Fruit fly (Drosophila melanogaster) ovary, adult (tissue): Measurements from ENCODE around the gene BCL7-like.

ENCODE experiments used
- CG17801 ChIP-seq: fragments of 200-800 bp; optimal IDR thresholded peaks from 2 replicates; lab custom pipeline; 2019; ENCODE audit warnings: missing biosample characterization, mild to moderate bottlenecking, missing genetic modification characterization, moderate library complexity; ENCODE audit not compliant: partially characterized antibody

BCL7-like gene

DNA sequence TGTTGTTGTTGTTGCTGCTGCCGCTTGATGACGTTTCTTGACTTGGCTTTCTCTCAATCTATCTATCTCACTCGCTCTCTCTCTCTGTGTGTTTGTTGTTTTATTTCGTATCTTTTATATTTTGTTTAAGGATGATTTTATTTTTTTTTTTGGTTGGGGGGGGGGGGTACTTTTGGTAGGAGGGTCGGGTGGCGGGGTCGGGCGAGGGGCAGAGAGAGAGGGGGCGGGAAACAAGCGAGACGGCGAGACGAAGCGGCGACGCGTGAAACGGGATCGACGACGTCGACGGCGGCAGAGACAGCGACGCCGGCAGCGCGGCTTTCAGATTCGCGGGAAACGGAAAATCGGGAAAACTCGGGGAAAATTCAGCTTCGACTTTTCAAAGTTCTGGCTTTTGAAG is 1.7 kb upstream of the BCL7-like start:
- TF ChIP-seq CG17801 (GFP tag; lab: Kevin White, UChicago): no peak

DNA sequence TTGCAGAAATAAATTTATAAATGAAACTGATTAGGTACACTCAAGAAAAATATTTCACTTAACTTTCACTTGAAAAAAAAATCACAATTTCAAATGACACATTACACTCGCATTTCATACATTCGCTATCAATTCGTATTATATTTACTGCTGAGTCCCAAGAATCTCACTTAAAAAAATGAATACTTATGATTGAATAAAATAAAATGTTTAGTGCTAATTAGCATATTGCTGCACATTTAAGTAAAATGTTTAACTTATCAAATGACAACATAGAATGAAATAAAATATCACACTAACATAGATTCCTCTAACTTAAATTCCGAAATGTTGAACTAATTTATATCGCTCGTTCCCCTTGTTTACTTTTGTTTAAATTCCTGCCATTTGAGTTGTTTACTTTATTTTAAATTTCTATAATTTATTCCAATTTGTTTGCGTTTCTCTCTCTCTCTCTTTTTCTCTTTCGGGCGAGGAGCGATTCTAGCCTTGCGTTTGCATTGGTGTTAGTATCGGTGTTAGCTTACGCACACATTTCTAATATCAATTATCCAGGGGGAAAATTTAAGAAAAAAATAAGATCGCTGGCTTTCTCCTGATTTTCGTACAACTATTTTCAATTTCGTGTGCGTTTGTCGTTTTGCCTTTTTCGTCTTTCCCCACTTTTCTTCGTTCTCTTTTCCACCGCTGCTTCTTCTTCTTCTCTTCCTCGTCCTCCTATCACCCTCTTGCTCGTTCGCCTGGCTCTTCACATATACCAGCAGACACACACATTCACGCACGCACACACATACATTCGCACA is 1.0 kb upstream of the BCL7-like start:
- TF ChIP-seq CG17801 (GFP tag; lab: Kevin White, UChicago): no peak

DNA sequence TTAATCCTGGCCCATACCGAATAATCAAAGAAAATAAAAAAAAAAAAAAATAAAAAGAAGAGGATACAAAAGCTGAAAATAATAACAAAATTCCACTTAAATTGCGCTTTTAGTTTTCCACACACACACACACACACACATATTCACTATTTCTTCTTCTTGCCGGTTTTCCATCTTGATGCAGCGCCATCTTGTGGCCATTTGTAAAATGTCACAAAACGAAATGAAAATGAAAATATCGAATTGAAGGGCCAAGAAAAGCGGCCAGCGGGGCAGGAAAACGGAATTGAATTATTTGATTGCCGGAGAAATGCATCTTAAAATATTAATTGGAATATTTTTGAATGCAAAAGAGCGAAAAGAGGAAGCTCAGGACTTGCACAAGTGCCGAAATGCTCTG is 37.9 kb downstream of the BCL7-like start:
- no peak for TF ChIP-seq CG17801 (GFP tag; lab: Kevin White, UChicago)

DNA sequence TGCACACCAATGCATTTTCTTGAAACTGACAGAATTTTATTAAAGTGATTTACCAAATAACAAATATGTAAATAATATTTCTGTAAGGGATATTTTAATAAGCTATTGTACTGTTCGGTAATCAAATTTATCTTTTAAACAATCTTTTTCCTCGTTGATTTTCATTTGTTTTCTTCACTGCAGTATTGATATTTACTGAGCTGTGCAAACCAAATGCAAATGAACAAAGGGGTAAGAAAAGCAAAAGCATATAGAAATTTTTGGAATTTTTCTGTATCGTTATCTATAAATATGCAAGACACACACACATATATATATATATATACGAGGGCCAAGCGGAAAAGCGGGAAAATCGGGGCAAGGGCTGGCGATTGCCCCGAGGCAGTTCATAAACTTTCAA is 38.4 kb downstream of the BCL7-like start:
- TF ChIP-seq CG17801 (GFP tag; lab: Kevin White, UChicago): no peak

DNA sequence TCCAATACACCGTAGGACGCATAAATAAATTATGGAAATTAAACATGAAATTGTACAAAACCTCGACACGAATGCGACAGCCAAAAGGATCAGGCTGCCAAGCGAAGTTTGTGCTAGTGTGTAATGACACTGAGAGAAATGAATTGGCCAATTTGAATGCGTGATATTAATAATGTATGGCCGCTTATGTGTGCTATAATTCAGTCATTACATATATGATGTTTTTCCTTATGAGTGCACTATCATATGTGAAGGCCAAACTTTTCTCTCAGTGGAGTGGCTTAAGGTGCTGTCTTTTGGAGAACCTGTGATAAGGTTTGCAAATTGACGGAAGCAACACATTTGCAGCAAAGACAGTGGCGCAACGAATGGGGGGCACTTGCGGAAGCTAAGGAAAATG is 43.4 kb downstream of the BCL7-like start:
- TF ChIP-seq CG17801 (GFP tag; lab: Kevin White, UChicago): no peak

DNA sequence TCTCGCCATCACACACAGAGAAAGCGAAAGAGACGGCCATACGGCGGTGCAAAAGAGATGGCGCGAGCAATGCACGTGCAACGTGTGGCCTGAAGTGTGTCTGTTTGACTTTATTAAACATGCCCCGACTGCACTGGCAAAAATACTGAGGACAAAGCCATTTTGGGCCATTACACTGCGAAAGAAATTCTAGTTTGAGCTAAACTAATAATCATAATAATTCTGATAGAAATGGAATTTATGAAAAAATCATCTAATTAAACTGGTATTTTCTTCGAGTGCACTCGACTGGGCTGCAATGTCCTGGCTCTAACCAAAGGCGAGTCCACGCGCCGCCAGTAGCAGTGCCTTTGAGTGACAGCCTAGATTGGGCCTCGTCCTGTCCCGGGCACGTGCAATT is 44.6 kb downstream of the BCL7-like start:
- TF ChIP-seq CG17801 (GFP tag; lab: Kevin White, UChicago): no peak
